Worm (Caenorhabditis elegans): ENCODE results near the gene kreg-1.
A peak's percentile ranks its signal among the peaks of the same experiment; 100 is the strongest.

kreg-1 gene

DNA sequence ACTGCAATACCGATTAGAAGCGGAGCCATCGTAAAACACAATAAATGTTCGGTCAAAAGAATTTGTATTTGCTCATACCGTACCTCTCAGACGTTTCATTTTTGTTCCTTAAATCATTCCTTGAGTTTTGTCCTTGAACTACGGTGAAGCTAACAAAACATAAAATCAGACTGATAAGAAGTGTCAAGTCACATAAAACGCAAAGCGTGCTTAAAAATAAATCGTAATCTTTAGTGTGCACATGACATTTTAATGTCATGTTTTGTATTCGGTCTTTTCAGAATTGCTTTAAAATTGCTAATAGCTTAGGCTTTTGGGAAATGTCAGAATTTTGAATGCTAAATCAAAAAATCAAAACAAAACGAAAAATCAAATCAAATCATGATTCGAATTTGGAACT is 3.1 kb downstream of the kreg-1 start:
- peak; percentile 77 for TF ChIP-seq pqm-1 (tag; optimal IDR thresholded peaks at IDR 0.05)
- TF ChIP-seq pha-4 (tag; optimal IDR thresholded peaks at IDR 0.05), result peak; percentile 40
- peak; percentile 55 for TF ChIP-seq skn-1 (tag; optimal IDR thresholded peaks at IDR 0.05)
- TF ChIP-seq nhr-28 (tag; optimal IDR thresholded peaks at IDR 0.05), result no peak
- TF ChIP-seq elt-2 (tag; optimal IDR thresholded peaks at IDR 0.05), result peak; percentile 89
- peak; percentile 43 for TF ChIP-seq jun-1 (tag; optimal IDR thresholded peaks at IDR 0.05)

DNA sequence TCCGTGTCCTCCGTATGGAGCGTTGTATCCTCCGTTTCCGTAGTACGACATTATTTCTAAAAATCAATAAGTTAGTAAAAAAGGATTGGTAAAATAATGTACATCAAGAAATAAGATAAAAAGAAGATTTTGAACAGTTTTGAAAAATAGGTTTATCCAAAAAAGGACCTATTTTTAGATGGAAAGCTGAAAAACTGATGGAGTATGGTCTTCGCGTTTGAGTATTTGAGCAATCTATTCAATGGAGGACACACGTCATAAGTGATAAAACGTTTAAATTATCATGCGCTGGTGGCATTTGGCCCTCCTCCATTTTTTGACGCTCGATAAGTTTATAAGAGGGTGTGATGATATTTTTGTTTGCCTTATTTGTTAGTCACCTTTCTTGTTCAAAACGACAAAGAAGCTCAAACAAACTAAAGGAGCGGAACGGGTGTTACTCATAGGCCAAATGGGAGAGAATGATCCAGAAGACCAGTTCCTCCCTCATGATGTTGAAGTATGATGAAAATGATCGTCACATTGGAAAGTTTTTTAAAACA is 4.3 kb downstream of the kreg-1 start, which contains the start of gene F53A9.6:
TSS of gene F53A9.6 (minus strand) at position 51 of the 542 bp plus-strand sequence.
- TF ChIP-seq pqm-1 (tag; optimal IDR thresholded peaks at IDR 0.05), result peak; percentile 73
- TF ChIP-seq elt-2 (tag; optimal IDR thresholded peaks at IDR 0.05), result peak; percentile 77
- peak; percentile 44 for TF ChIP-seq jun-1 (tag; optimal IDR thresholded peaks at IDR 0.05)
- TF ChIP-seq pha-4 (tag; optimal IDR thresholded peaks at IDR 0.05), result peak; percentile 49
- TF ChIP-seq fkh-10 (GFP tag; optimal IDR thresholded peaks at IDR 0.05), result no peak

- TF ChIP-seq nhr-77 (tag; optimal IDR thresholded peaks at IDR 0.05) (no peak), elt-2 (tag; optimal IDR thresholded peaks at IDR 0.05) (peak; percentile 56)
These were observed 5.3 kb downstream of the kreg-1 start for ce11 chrX:8714845-8715244.

DNA sequence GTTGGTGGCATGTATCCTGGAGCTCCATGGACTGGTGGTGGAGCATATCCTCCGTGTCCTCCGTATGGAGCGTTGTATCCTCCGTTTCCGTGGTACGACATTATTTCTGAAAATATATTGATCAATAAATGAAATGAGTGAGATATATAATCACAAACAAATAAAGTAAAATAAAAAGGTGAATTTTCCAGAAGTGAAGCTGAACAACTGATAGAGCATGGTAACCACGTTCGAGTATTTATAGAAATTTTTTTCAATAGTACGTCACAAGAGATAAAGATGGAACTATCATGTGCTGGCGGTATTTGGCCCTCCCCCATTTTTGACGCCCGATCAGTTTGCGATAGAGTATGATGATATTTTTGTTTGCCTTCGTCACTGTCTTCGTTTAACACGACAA is 7.3 kb downstream of the kreg-1 start, which contains the start of gene F53A9.7:
TSS of gene F53A9.7 (minus strand) at position 101 of the 400 bp plus-strand sequence.
- TF ChIP-seq pha-4 (tag; optimal IDR thresholded peaks at IDR 0.05) (peak; percentile 16), elt-2 (tag; optimal IDR thresholded peaks at IDR 0.05) (peak; percentile 33), ceh-28 (tag; optimal IDR thresholded peaks at IDR 0.05) (no peak), fos-1 (tag; optimal IDR thresholded peaks at IDR 0.05) (no peak)

DNA sequence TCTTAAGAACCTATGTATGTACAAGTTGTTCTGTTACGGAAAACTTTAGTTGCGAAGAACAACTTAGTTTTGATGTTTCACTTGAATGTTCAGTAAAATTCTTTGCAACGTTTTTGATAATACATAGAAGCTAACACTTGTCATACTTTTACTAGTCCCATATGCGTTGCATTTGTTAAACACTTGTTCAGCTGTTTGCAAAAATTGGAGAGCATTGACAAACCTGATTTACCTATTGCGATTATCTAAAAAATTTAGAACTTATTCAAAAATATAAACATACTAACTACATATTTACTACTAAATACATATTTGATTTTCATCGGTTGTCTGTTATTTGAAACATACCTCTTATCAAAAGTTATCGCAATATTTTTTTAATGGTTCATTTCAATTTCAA is 8.6 kb downstream of the kreg-1 start:
- TF ChIP-seq ceh-9 (tag; optimal IDR thresholded peaks at IDR 0.05) (no peak), ZK546.5 (tag; optimal IDR thresholded peaks at IDR 0.05) (no peak), aly-2 (tag; optimal IDR thresholded peaks at IDR 0.05) (no peak), pha-4 (tag; optimal IDR thresholded peaks at IDR 0.05) (peak; percentile 40), elt-3 (tag; optimal IDR thresholded peaks at IDR 0.05) (no peak), ztf-4 (tag; optimal IDR thresholded peaks at IDR 0.05) (no peak)

ce11 chrX:8718856-8719255 is 9.3 kb downstream of the kreg-1 start, which contains the start of gene F53A9.8:
F53A9.8 (minus strand) TSS chrX:8718904.
- TF ChIP-seq nhr-237 (tag; optimal IDR thresholded peaks at IDR 0.05) (no peak), unc-62 (GFP tag; optimal IDR thresholded peaks at IDR 0.05) (no peak), elt-2 (tag; optimal IDR thresholded peaks at IDR 0.05) (peak; percentile 75), pha-4 (tag; optimal IDR thresholded peaks at IDR 0.05) (peak; percentile 71), nhr-76 (tag; optimal IDR thresholded peaks at IDR 0.05) (no peak), pqm-1 (tag; optimal IDR thresholded peaks at IDR 0.05) (peak; percentile 61), ceh-82 (tag; optimal IDR thresholded peaks at IDR 0.05) (no peak)

DNA sequence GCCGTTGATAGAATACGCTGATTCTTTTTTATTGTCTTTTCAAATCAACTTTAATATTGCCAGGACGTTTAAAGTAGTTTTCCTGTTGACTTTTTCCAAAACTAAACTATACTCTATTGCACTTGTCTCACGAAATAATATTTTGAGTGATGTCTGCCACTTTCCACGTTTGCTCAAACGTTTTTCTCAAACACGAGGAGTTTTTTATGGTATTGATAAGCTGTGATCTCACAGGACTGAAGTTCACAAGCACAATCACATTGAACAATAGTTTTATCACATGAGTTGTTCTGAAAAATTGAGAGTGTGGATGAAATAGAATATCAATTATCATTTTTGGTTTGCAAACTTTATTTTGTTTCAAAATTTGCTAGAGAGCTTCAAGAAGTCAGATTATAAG is 10.3 kb downstream of the kreg-1 start:
- TF ChIP-seq pha-4 (tag; optimal IDR thresholded peaks at IDR 0.05) (peak; percentile 67), mml-1 (tag; optimal IDR thresholded peaks at IDR 0.05) (no peak), nhr-11 (tag; optimal IDR thresholded peaks at IDR 0.05) (no peak), nhr-237 (tag; optimal IDR thresholded peaks at IDR 0.05) (no peak), elt-2 (tag; optimal IDR thresholded peaks at IDR 0.05) (peak; percentile 78), ceh-82 (tag; optimal IDR thresholded peaks at IDR 0.05) (no peak), fkh-10 (GFP tag; optimal IDR thresholded peaks at IDR 0.05) (no peak), nhr-76 (tag; optimal IDR thresholded peaks at IDR 0.05) (no peak), daf-12 (tag; optimal IDR thresholded peaks at IDR 0.05) (no peak), unc-62 (GFP tag; optimal IDR thresholded peaks at IDR 0.05) (no peak), nhr-23 (tag; optimal IDR thresholded peaks at IDR 0.05) (no peak), fos-1 (tag; optimal IDR thresholded peaks at IDR 0.05) (no peak), pqm-1 (tag; optimal IDR thresholded peaks at IDR 0.05) (peak; percentile 13), nhr-25 (tag; optimal IDR thresholded peaks at IDR 0.05) (no peak), ztf-11 (tag; optimal IDR thresholded peaks at IDR 0.05) (no peak), jun-1 (tag; optimal IDR thresholded peaks at IDR 0.05) (no peak), ceh-9 (tag; optimal IDR thresholded peaks at IDR 0.05) (no peak)

DNA sequence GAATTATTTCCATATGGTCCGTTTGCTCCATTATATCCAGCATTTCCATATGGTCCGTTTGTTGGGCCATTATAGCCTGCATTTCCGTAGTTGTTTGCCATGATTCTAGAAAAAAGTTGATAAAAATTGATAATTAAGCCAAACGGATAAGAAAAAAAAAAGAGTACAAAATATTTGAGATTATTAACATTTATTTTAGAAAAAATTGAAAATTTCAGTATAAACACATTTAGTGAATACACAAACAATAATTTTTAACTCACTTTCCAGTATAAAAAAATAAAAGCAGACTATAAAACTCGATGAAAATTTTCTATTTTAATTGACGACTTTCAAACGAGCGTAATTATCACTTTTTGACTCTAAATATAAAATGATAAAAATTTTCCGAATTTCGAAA is 11.1 kb downstream of the kreg-1 start, which contains the start of gene F53A9.9:
TSS of gene F53A9.9 (minus strand) at position 101 of the 400 bp plus-strand sequence.
- no peak for TF ChIP-seq nhr-77 (tag; optimal IDR thresholded peaks at IDR 0.05)
- TF ChIP-seq sea-2 (GFP tag; optimal IDR thresholded peaks at IDR 0.05), result no peak
- no peak for TF ChIP-seq fkh-2 (tag; optimal IDR thresholded peaks at IDR 0.05)
- TF ChIP-seq elt-2 (tag; optimal IDR thresholded peaks at IDR 0.05), result no peak
- TF ChIP-seq fkh-10 (GFP tag; optimal IDR thresholded peaks at IDR 0.05), result no peak
- TF ChIP-seq ztf-4 (tag; optimal IDR thresholded peaks at IDR 0.05), result no peak
- TF ChIP-seq elt-1 (tag; optimal IDR thresholded peaks at IDR 0.05), result no peak
- TF ChIP-seq nhr-67 (tag; optimal IDR thresholded peaks at IDR 0.05), result no peak
- TF ChIP-seq tbx-2 (tag; optimal IDR thresholded peaks at IDR 0.05), result no peak
- TF ChIP-seq nhr-76 (tag; optimal IDR thresholded peaks at IDR 0.05), result no peak
- no peak for TF ChIP-seq skn-1 (tag; optimal IDR thresholded peaks at IDR 0.05)
- no peak for TF ChIP-seq mml-1 (tag; optimal IDR thresholded peaks at IDR 0.05)
- no peak for TF ChIP-seq elt-3 (tag; optimal IDR thresholded peaks at IDR 0.05)

All from whole organism, L3 larva.